Worm (Caenorhabditis elegans) whole organism, early embryonic: ENCODE results near the gene gly-11.

Experiments used
- B0310.2 ChIP-seq: sonication (generic microtip); optimal IDR thresholded peaks from 2 replicates; lab custom pipeline; 2016; ENCODE audit warnings: mild to moderate bottlenecking, missing genetic modification characterization, missing compliant biosample characterization
- F13C5.2 ChIP-seq: sonication (generic microtip); optimal IDR thresholded peaks from 2 replicates; lab custom pipeline; 2017; ENCODE audit warnings: mild to moderate bottlenecking, missing genetic modification characterization, inconsistent platforms, missing compliant biosample characterization
- ama-1 ChIP-seq: fragments of 150-350 bp; optimal IDR thresholded peaks from 2 replicates; lab custom pipeline; 2014
- flt-1 ChIP-seq: fragments of 200-800 bp; sonication (Bioruptor generic); IDR thresholded peaks from 2 replicates; pipeline ENCODE4 v1.3.6; 2022; ENCODE audit warnings: missing genetic modification characterization, missing compliant biosample characterization
- hmbx-1 ChIP-seq: sonication (generic microtip); optimal IDR thresholded peaks from 2 replicates; lab custom pipeline; 2016; ENCODE audit warnings: mild to moderate bottlenecking, missing genetic modification characterization, missing compliant biosample characterization
- hmg-4 ChIP-seq: fragments of 200-800 bp; sonication (Bioruptor generic); optimal IDR thresholded peaks from 2 replicates; lab custom pipeline; 2018; ENCODE audit warnings: mild to moderate bottlenecking, missing genetic modification characterization, missing compliant biosample characterization
- sea-1 ChIP-seq: fragments of 200-800 bp; sonication (Bioruptor generic); conservative IDR thresholded peaks from 2 replicates; pipeline ENCODE4 v1.3.6; 2022; ENCODE audit warnings: missing genetic modification characterization, missing compliant biosample characterization
- tra-4 ChIP-seq: sonication (generic microtip); optimal IDR thresholded peaks from 2 replicates; lab custom pipeline; 2017; ENCODE audit warnings: missing genetic modification characterization, missing compliant biosample characterization

DNA sequence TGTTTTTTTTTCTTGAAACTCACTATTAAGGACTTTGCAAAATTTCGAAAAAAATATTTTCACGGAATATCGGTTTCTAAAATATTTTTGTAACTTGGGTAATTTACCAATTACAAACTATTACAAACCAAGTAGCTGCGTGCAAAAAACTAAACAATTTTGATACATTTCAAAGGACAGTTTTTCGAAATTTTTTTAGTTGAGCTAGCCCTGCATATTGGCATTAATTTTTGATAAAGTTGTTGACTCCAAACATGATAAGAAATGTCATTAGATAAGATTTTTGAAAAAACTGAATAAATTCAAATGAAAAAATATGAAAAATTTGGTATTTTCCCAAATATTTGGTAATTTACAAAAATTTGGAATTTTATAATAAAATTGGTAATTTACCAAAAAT lies 11.2 kb upstream of the gly-11 start:
- TF ChIP-seq ama-1 (lab: Kevin White, UChicago) (no peak), B0310.2 (no peak), hmg-4 (no peak), hmbx-1 (tag; lab: Kevin White, UChicago) (no peak), flt-1 (GFP tag; lab: Robert Waterston, UW) (no peak), sea-1 (no peak), tra-4 (tag; lab: Kevin White, UChicago) (no peak), F13C5.2 (tag; lab: Kevin White, UChicago) (no peak)
